Fruit fly (Drosophila melanogaster) whole organism, embryonic: ENCODE results near the gene CG14440.

Experiments used
- Ada2b ChIP-seq: fragments of 200-800 bp; sonication (Bioruptor generic); IDR thresholded peaks from 2 replicates; pipeline ENCODE4 v1.3.6; 2022; ENCODE audit warnings: missing biosample characterization, missing genetic modification characterization
- BEAF-32 ChIP-seq: fragments of 200-800 bp; sonication (Bioruptor generic); optimal IDR thresholded peaks from 3 replicates; lab custom pipeline; 2017; ENCODE audit warnings: missing biosample characterization, missing genetic modification characterization, mild to moderate bottlenecking, moderate library complexity, missing genetic modification reagents
- CG10979 ChIP-seq: fragments of 200-800 bp; sonication (Bioruptor generic); optimal IDR thresholded peaks from 2 replicates; lab custom pipeline; 2018; ENCODE audit warnings: missing biosample characterization, mild to moderate bottlenecking, missing genetic modification characterization, moderate library complexity
- CG11398 ChIP-seq: fragments of 200-800 bp; sonication (Bioruptor generic); optimal IDR thresholded peaks from 2 replicates; lab custom pipeline; 2016; ENCODE audit warnings: missing biosample characterization, missing genetic modification characterization
- CG12155 ChIP-seq: fragments of 200-800 bp; sonication (Bioruptor generic); optimal IDR thresholded peaks from 3 replicates; lab custom pipeline; 2016; ENCODE audit warnings: missing biosample characterization, missing genetic modification characterization
- CG13624 ChIP-seq: fragments of 200-800 bp; sonication (Bioruptor generic); optimal IDR thresholded peaks from 2 replicates; lab custom pipeline; 2016; ENCODE audit warnings: missing biosample characterization, missing genetic modification characterization
- CG13775 ChIP-seq: fragments of 200-800 bp; sonication (Bioruptor generic); optimal IDR thresholded peaks from 3 replicates; lab custom pipeline; 2017; ENCODE audit warnings: missing biosample characterization, mild to moderate bottlenecking, missing genetic modification characterization
- CG17568 ChIP-seq: fragments of 200-800 bp; sonication (Bioruptor generic); optimal IDR thresholded peaks from 2 replicates; lab custom pipeline; 2018; ENCODE audit warnings: missing biosample characterization, mild to moderate bottlenecking, missing genetic modification characterization, moderate library complexity
- CG18262 ChIP-seq: fragments of 200-800 bp; optimal IDR thresholded peaks from 3 replicates; lab custom pipeline; 2019; ENCODE audit warnings: missing biosample characterization, mild to moderate bottlenecking, missing genetic modification characterization, moderate library complexity
- CG1832 ChIP-seq: fragments of 200-800 bp; sonication (Bioruptor generic); optimal IDR thresholded peaks from 2 replicates; lab custom pipeline; 2017; ENCODE audit warnings: missing biosample characterization, mild to moderate bottlenecking, missing genetic modification characterization, inconsistent platforms
- CG3065 ChIP-seq: fragments of 200-800 bp; sonication (Bioruptor generic); optimal IDR thresholded peaks from 2 replicates; lab custom pipeline; 2016; ENCODE audit warnings: missing biosample characterization, missing genetic modification characterization
- CG31224 ChIP-seq: fragments of 200-800 bp; sonication (Bioruptor generic); IDR thresholded peaks from 2 replicates; pipeline ENCODE4 v1.3.6; 2022; ENCODE audit warnings: missing biosample characterization, missing genetic modification characterization
- CG34376 ChIP-seq: fragments of 200-800 bp; sonication (Bioruptor generic); optimal IDR thresholded peaks from 2 replicates; lab custom pipeline; 2018; ENCODE audit warnings: missing biosample characterization, mild to moderate bottlenecking, missing genetic modification characterization
- CG3838 ChIP-seq: fragments of 200-800 bp; sonication (Bioruptor generic); optimal IDR thresholded peaks from 3 replicates; lab custom pipeline; 2016; ENCODE audit warnings: missing biosample characterization, missing genetic modification characterization
- CG43689 ChIP-seq: fragments of 200-800 bp; sonication (Bioruptor generic); IDR thresholded peaks from 2 replicates; pipeline ENCODE4 v1.3.6; 2022; ENCODE audit warnings: missing biosample characterization, missing genetic modification characterization
- CG7357 ChIP-seq: fragments of 200-800 bp; sonication (Bioruptor generic); IDR thresholded peaks from 3 replicates; pipeline ENCODE4 v1.3.6; 2022; ENCODE audit warnings: missing biosample characterization, missing genetic modification characterization
- CG8359 ChIP-seq: fragments of 200-800 bp; sonication (Bioruptor generic); optimal IDR thresholded peaks from 2 replicates; lab custom pipeline; 2017; ENCODE audit warnings: missing biosample characterization, mild to moderate bottlenecking, missing genetic modification characterization, borderline replicate concordance
- CG8388 ChIP-seq: fragments of 200-800 bp; sonication (Bioruptor generic); optimal IDR thresholded peaks from 2 replicates; lab custom pipeline; 2019; ENCODE audit warnings: missing biosample characterization, mild to moderate bottlenecking, missing genetic modification characterization, moderate library complexity
- Dbx ChIP-seq: fragments of 200-800 bp; sonication (Bioruptor generic); IDR thresholded peaks from 3 replicates; pipeline ENCODE4 v1.3.6; 2022; ENCODE audit warnings: missing biosample characterization, missing genetic modification characterization
- Dip3 ChIP-seq: fragments of 200-800 bp; sonication (Bioruptor generic); optimal IDR thresholded peaks from 3 replicates; lab custom pipeline; 2016; ENCODE audit warnings: missing biosample characterization, missing genetic modification characterization
- Dp ChIP-seq: fragments of 200-800 bp; sonication (Bioruptor generic); optimal IDR thresholded peaks from 2 replicates; lab custom pipeline; 2018; ENCODE audit warnings: missing biosample characterization, mild to moderate bottlenecking, missing genetic modification characterization, moderate library complexity
- ERR ChIP-seq: fragments of 200-800 bp; sonication (Bioruptor generic); optimal IDR thresholded peaks from 2 replicates; lab custom pipeline; 2016; ENCODE audit warnings: missing biosample characterization, missing genetic modification characterization
- GATAe ChIP-seq: fragments of 200-800 bp; sonication (Bioruptor generic); conservative IDR thresholded peaks from 2 replicates; pipeline ENCODE4 v1.3.6; 2022; ENCODE audit warnings: missing biosample characterization, missing genetic modification characterization
- MBD-R2 ChIP-seq: fragments of 200-800 bp; sonication (Bioruptor generic); IDR thresholded peaks from 2 replicates; pipeline ENCODE4 v1.3.6; 2022; ENCODE audit warnings: missing biosample characterization, missing genetic modification characterization
- Oaz ChIP-seq: fragments of 200-800 bp; sonication (Bioruptor generic); IDR thresholded peaks from 2 replicates; pipeline ENCODE4 v1.3.6; 2022; ENCODE audit warnings: missing biosample characterization, missing genetic modification characterization
- Tbp ChIP-seq: fragments of >200 bp; optimal IDR thresholded peaks from 2 replicates; lab custom pipeline; 2018; ENCODE audit warnings: missing biosample characterization, missing genetic modification characterization
- Usf ChIP-seq: fragments of 200-800 bp; sonication (Bioruptor generic); optimal IDR thresholded peaks from 2 replicates; lab custom pipeline; 2017; ENCODE audit warnings: missing genotype, missing biosample characterization, missing genetic modification characterization
- abd-A ChIP-seq: fragments of 200-800 bp; sonication (Bioruptor generic); optimal IDR thresholded peaks from 3 replicates; lab custom pipeline; 2019; ENCODE audit warnings: missing biosample characterization, mild to moderate bottlenecking, missing genetic modification characterization, moderate library complexity
- bab2 ChIP-seq: fragments of 200-800 bp; sonication (Bioruptor generic); optimal IDR thresholded peaks from 2 replicates; lab custom pipeline; 2016; ENCODE audit warnings: missing biosample characterization, missing genetic modification characterization
- bcd ChIP-seq: fragments of 200-800 bp; sonication (Bioruptor generic); optimal IDR thresholded peaks from 2 replicates; lab custom pipeline; 2017; ENCODE audit warnings: missing biosample characterization, mild to moderate bottlenecking, missing genetic modification characterization
- bsh ChIP-seq, 2 experiments: fragments of 200-800 bp; sonication (Bioruptor generic); optimal IDR thresholded peaks; 2 replicates each; lab custom pipeline; 2017 to 2018; ENCODE audit warnings: mild to moderate bottlenecking in 2 of 2, missing biosample characterization in 2 of 2, missing genetic modification characterization in 2 of 2, moderate library complexity in 1 of 2
- cg ChIP-seq: fragments of 200-800 bp; sonication (Bioruptor generic); optimal IDR thresholded peaks from 3 replicates; lab custom pipeline; 2019; ENCODE audit warnings: missing biosample characterization, mild to moderate bottlenecking, missing genetic modification characterization, moderate library complexity
- croc ChIP-seq: fragments of 200-800 bp; sonication (Bioruptor generic); conservative IDR thresholded peaks from 3 replicates; pipeline ENCODE4 v1.3.6; 2022; ENCODE audit warnings: missing biosample characterization, missing genetic modification characterization
- fd64A ChIP-seq: fragments of 200-800 bp; sonication (Bioruptor generic); optimal IDR thresholded peaks from 3 replicates; lab custom pipeline; 2018; ENCODE audit warnings: missing biosample characterization, mild to moderate bottlenecking, missing genetic modification characterization
- hbn ChIP-seq: fragments of 200-800 bp; sonication (Bioruptor generic); IDR thresholded peaks from 2 replicates; pipeline ENCODE4 v1.3.6; 2022; ENCODE audit warnings: missing biosample characterization, missing genetic modification characterization; ENCODE audit not compliant: partially characterized antibody
- jigr1 ChIP-seq: fragments of 200-800 bp; sonication (Bioruptor generic); IDR thresholded peaks from 3 replicates; pipeline ENCODE4 v1.3.6; 2022; ENCODE audit warnings: missing biosample characterization, missing genetic modification characterization
- ken ChIP-seq: fragments of 200-800 bp; sonication (Bioruptor generic); IDR thresholded peaks from 3 replicates; pipeline ENCODE4 v1.3.6; 2022; ENCODE audit warnings: missing biosample characterization, missing genetic modification characterization
- mld ChIP-seq: fragments of 200-800 bp; sonication (Bioruptor generic); IDR thresholded peaks from 3 replicates; pipeline ENCODE4 v1.3.6; 2022; ENCODE audit warnings: missing biosample characterization, missing genetic modification characterization; ENCODE audit not compliant: partially characterized antibody
- onecut ChIP-seq: fragments of 200-800 bp; sonication (Bioruptor generic); IDR thresholded peaks from 2 replicates; pipeline ENCODE4 v1.3.6; 2022; ENCODE audit warnings: missing biosample characterization, missing genetic modification characterization
- p53 ChIP-seq: fragments of 200-800 bp; sonication (Bioruptor generic); optimal IDR thresholded peaks from 2 replicates; lab custom pipeline; 2016; ENCODE audit warnings: missing biosample characterization, missing genetic modification characterization
- psq ChIP-seq: fragments of 200-800 bp; sonication (Bioruptor generic); optimal IDR thresholded peaks from 2 replicates; lab custom pipeline; 2017; ENCODE audit warnings: missing biosample characterization, missing genetic modification characterization
- pum ChIP-seq: fragments of 200-800 bp; sonication (Bioruptor generic); optimal IDR thresholded peaks from 2 replicates; lab custom pipeline; 2016; ENCODE audit warnings: missing biosample characterization, missing genetic modification characterization
- pzg ChIP-seq: fragments of 200-800 bp; sonication (Bioruptor generic); optimal IDR thresholded peaks from 3 replicates; lab custom pipeline; 2018; ENCODE audit warnings: missing biosample characterization, mild to moderate bottlenecking, missing genetic modification characterization, moderate library complexity
- repo ChIP-seq: fragments of 200-800 bp; sonication (Bioruptor generic); optimal IDR thresholded peaks from 2 replicates; lab custom pipeline; 2016; ENCODE audit warnings: missing biosample characterization, missing genetic modification characterization
- sens ChIP-seq: fragments of 200-800 bp; sonication (Bioruptor generic); peaks from one replicate; lab custom pipeline; 2016; ENCODE audit warnings: missing biosample characterization, missing genetic modification characterization
- sens-2 ChIP-seq: fragments of 200-800 bp; sonication (Bioruptor generic); IDR thresholded peaks from 2 replicates; pipeline ENCODE4 v1.3.6; 2022; ENCODE audit warnings: missing biosample characterization, missing genetic modification characterization
- sob ChIP-seq: fragments of 200-800 bp; sonication (Bioruptor generic); IDR thresholded peaks from 2 replicates; pipeline ENCODE4 v1.3.6; 2022; ENCODE audit warnings: missing biosample characterization, missing genetic modification characterization
- ssp ChIP-seq: fragments of 200-800 bp; sonication (Bioruptor generic); IDR thresholded peaks from 2 replicates; pipeline ENCODE4 v1.3.6; 2022; ENCODE audit warnings: missing biosample characterization, missing genetic modification characterization
- stwl ChIP-seq: fragments of 200-800 bp; sonication (Bioruptor generic); optimal IDR thresholded peaks from 3 replicates; lab custom pipeline; 2018; ENCODE audit warnings: missing biosample characterization, mild to moderate bottlenecking, missing genetic modification characterization, moderate library complexity
- trh ChIP-seq: fragments of 200-800 bp; sonication (Bioruptor generic); optimal IDR thresholded peaks from 2 replicates; lab custom pipeline; 2016; ENCODE audit warnings: missing biosample characterization, missing genetic modification characterization
- tx ChIP-seq: fragments of 200-800 bp; sonication (Bioruptor generic); optimal IDR thresholded peaks from 2 replicates; lab custom pipeline; 2016; ENCODE audit warnings: missing biosample characterization, missing genetic modification characterization

The CG14440 gene

DNA sequence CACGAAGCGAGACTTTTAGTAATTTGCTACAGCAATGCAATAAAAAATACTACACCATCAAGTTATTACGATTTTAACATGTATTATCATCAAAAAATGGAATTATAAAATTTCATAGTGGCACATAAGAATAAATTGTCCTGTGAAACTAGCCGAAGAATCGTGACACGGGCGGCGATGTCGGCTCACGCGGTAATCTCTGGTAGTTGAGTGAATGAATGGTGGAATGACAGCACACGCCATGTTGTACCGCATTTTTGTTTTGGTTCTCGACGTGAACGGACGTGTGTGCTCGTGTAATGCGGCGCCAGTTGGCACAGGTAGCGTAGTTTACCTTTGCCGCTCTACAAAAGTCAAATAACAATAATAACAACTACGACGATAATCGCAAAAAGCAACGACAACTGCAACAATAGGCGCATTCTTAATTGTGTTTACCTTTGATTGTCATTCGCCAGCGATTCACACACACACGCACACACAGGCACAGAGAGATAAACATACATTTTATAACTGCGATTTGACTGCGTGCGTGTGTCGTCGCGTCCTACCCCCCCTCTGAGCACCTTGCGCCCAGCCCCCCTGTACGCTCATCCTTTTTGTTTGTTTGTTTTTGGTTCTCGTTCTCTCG, 1.0 kb upstream of the CG14440 start, which contains the start of gene CG14441 (continued):
- TF ChIP-seq CG3065 (GFP tag; lab: Kevin White, UChicago) (no peak), CG8359 (GFP tag; lab: Kevin White, UChicago) (no peak), Tbp (no peak), ssp (GFP tag; lab: Robert Waterston, UW) (no peak), CG43689 (GFP tag; lab: Robert Waterston, UW) (no peak), tx (GFP tag; lab: Kevin White, UChicago) (no peak), BEAF-32 (peak; percentile 94), abd-A (tag; lab: Kevin White, UChicago) (peak; percentile 78), stwl (tag; lab: Kevin White, UChicago) (no peak), CG34376 (peak; percentile 89), Oaz (GFP tag; lab: Robert Waterston, UW) (no peak), croc (GFP tag; lab: Robert Waterston, UW) (no peak), pum (GFP tag; lab: Kevin White, UChicago) (no peak), CG17568 (GFP tag; lab: Kevin White, UChicago) (peak; percentile 82), p53 (GFP tag; lab: Kevin White, UChicago) (peak; percentile 93), hbn (GFP tag; lab: Robert Waterston, UW) (peak; percentile 99), Dip3 (no peak), CG8388 (peak; percentile 19), CG11398 (peak; percentile 56), repo (GFP tag; lab: Kevin White, UChicago) (no peak), CG18262 (tag; lab: Kevin White, UChicago) (peak; percentile 17), Usf (no peak), CG31224 (0 out of 2 replicates have a peak, but pooled peaks have one; percentile 17), cg (GFP tag; lab: Kevin White, UChicago) (peak; percentile 65), Dp (no peak), CG7357 (GFP tag; lab: Robert Waterston, UW) (no peak), GATAe (no peak), onecut (GFP tag; lab: Robert Waterston, UW) (no peak), bcd (GFP tag; lab: Kevin White, UChicago) (peak; percentile 30), fd64A (GFP tag; lab: Kevin White, UChicago) (peak; percentile 54), CG12155 (GFP tag; lab: Kevin White, UChicago) (peak; percentile 26), pzg (GFP tag; lab: Kevin White, UChicago) (peak; percentile 10), psq (GFP tag; lab: Kevin White, UChicago) (no peak), CG1832 (GFP tag; lab: Kevin White, UChicago) (no peak), MBD-R2 (GFP tag; lab: Robert Waterston, UW) (no peak), sob (GFP tag; lab: Robert Waterston, UW) (0 out of 2 replicates have a peak, but pooled peaks have one; percentile 34), Ada2b (GFP tag; lab: Robert Waterston, UW) (no peak), CG13775 (GFP tag; lab: Kevin White, UChicago) (no peak), CG10979 (tag; lab: Kevin White, UChicago) (peak; percentile 42), ken (GFP tag; lab: Robert Waterston, UW) (no peak), jigr1 (no peak), sens-2 (GFP tag; lab: Robert Waterston, UW) (no peak), trh (GFP tag; lab: Kevin White, UChicago) (no peak), CG3838 (GFP tag; lab: Kevin White, UChicago) (no peak), bab2 (GFP tag; lab: Kevin White, UChicago) (peak; percentile 17), Dbx (peak; percentile 32; the same call in 1 of the 3 replicates), ERR (GFP tag; lab: Kevin White, UChicago) (peak; percentile 55), sens (GFP tag; lab: Kevin White, UChicago) (peak; percentile 94), CG13624 (peak; percentile 45), mld (peak; percentile 96), bsh (GFP tag; optimal IDR thresholded peaks at IDR 0.05; lab: Kevin White, UChicago) (peak in 1 of 2 experiments; percentile 49)
